Worm (Caenorhabditis elegans) whole organism, midembryonic: ENCODE measurements around the gene C35B8.3.

ENCODE experiments used
- T22C8.4 ChIP-seq: fragments of 200-800 bp; sonication (Bioruptor generic); IDR thresholded peaks from 2 replicates; pipeline ENCODE4 v1.3.6; 2022; ENCODE audit warnings: missing genetic modification characterization, missing compliant biosample characterization
- cog-1 ChIP-seq: sonication (generic microtip); optimal IDR thresholded peaks from 2 replicates; lab custom pipeline; 2016; ENCODE audit warnings: missing genetic modification characterization, missing compliant biosample characterization
- flt-1 ChIP-seq: fragments of 200-800 bp; sonication (Bioruptor generic); IDR thresholded peaks from 2 replicates; pipeline ENCODE4 v1.3.6; 2022; ENCODE audit warnings: missing genetic modification characterization, missing compliant biosample characterization
- klf-2 ChIP-seq: fragments of 200-800 bp; sonication (Bioruptor generic); conservative IDR thresholded peaks from 2 replicates; pipeline ENCODE4 v1.3.6; 2022; ENCODE audit warnings: missing genetic modification reagents, missing genetic modification characterization, missing compliant biosample characterization
- med-1 ChIP-seq: sonication (generic microtip); optimal IDR thresholded peaks from 2 replicates; lab custom pipeline; 2017; ENCODE audit warnings: missing genetic modification characterization, mild to moderate bottlenecking, missing compliant biosample characterization, antibody characterized with exemption, missing genetic modification reagents; ENCODE audit not compliant: insufficient read depth
- ref-1 ChIP-seq: fragments of 200-800 bp; sonication (Bioruptor generic); conservative IDR thresholded peaks from 2 replicates; pipeline ENCODE4 v1.3.6; 2022; ENCODE audit warnings: missing genetic modification reagents, missing genetic modification characterization, missing compliant biosample characterization
- tab-1 ChIP-seq: fragments of 200-800 bp; sonication (Bioruptor generic); IDR thresholded peaks from 2 replicates; pipeline ENCODE4 v1.3.6; 2022; ENCODE audit warnings: missing genetic modification characterization, missing compliant biosample characterization
- ztf-23 ChIP-seq: fragments of 200-800 bp; sonication (Bioruptor generic); IDR thresholded peaks from 2 replicates; pipeline ENCODE4 v1.3.6; 2022; ENCODE audit warnings: missing genetic modification reagents, missing genetic modification characterization, missing compliant biosample characterization
- ztf-29 ChIP-seq: fragments of 200-800 bp; sonication (Bioruptor generic); IDR thresholded peaks from 2 replicates; pipeline ENCODE4 v1.3.6; 2022; ENCODE audit warnings: missing genetic modification reagents, missing genetic modification characterization, missing compliant biosample characterization

The C35B8.3 gene

DNA sequence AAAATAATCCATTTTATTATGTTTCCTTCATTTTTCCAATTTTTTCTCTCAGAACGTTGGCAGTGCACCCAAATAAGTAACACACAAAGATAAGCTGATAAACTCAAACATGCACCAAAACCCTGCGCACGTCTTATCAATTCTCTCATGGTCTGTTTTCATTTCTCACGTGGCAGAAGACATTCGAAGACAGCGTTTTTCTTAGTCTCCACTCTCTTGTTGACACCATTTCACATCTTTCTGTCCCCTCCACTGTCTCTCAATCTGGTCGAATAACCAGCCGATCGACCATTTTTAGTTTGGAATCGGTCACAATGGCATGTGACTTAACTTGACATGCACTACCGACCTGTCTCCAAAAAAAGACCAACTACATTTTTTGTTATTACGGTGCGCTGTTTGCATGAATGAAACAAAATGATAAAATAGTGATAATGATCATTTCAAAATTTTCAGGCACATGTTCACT is at the start of gene C35B8.3:
TSS of gene C35B8.3 (plus strand) at position 51 of the 469 bp plus-strand sequence.
- TF ChIP-seq tab-1 (GFP tag; lab: Robert Waterston, UW) (no peak), ref-1 (no peak), klf-2 (GFP tag; lab: Robert Waterston, UW) (no peak), ztf-29 (no peak)

DNA sequence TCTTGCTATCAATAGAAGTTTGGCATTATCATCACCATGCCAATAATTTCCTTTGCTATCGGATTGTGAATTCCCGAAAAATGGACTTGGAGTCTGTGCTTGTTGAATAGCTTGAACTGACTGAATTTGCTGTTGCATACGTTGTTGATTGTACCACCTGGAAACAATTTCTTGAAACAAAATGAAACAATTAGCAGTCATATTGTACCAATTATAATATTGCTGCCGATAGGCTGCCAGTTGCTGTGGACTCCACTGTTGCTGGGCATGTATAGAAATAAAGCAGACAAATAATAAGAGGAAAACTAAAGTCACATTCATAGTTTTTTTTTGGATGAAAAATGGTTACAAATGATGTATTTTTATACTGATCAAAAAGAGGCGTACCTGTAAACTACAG is 46.8 kb upstream of the C35B8.3 start, which contains the start of gene B0563.10:
TSS of gene B0563.10 (minus strand) at position 325 of the 400 bp plus-strand sequence.
- TF ChIP-seq cog-1 (no peak), T22C8.4 (no peak), ztf-29 (no peak), ref-1 (no peak), ztf-23 (GFP tag; lab: Robert Waterston, UW) (no peak), med-1 (no peak), tab-1 (GFP tag; lab: Robert Waterston, UW) (no peak), klf-2 (GFP tag; lab: Robert Waterston, UW) (no peak), flt-1 (GFP tag; lab: Robert Waterston, UW) (no peak)

DNA sequence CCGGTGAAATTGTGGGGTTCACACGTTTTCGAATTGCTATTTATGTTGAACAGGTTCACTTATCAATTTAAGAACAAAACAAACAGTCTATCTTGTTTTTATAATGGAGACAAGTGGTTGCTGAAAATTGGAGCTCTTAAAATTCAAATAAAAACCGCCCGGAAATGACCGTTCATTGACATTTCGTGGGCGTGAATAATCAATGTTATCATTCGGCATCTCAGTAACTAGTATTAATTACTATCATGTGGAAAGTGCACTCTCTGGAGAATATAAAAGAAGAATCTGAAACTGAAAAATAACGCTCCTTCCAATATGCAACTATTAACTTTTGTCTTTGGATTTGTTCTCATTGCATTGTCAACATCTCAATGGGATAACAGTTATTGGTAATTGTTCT is 45.5 kb upstream of the C35B8.3 start, which contains the start of gene B0563.9:
TSS of gene B0563.9 (plus strand) at position 301 of the 400 bp plus-strand sequence.
- TF ChIP-seq ref-1: no peak
- no peak for TF ChIP-seq flt-1 (GFP tag; lab: Robert Waterston, UW)
- no peak for TF ChIP-seq T22C8.4
- no peak for TF ChIP-seq ztf-23 (GFP tag; lab: Robert Waterston, UW)
- no peak for TF ChIP-seq cog-1
- TF ChIP-seq ztf-29: no peak
- TF ChIP-seq klf-2 (GFP tag; lab: Robert Waterston, UW): no peak
- no peak for TF ChIP-seq tab-1 (GFP tag; lab: Robert Waterston, UW)
- no peak for TF ChIP-seq med-1

DNA sequence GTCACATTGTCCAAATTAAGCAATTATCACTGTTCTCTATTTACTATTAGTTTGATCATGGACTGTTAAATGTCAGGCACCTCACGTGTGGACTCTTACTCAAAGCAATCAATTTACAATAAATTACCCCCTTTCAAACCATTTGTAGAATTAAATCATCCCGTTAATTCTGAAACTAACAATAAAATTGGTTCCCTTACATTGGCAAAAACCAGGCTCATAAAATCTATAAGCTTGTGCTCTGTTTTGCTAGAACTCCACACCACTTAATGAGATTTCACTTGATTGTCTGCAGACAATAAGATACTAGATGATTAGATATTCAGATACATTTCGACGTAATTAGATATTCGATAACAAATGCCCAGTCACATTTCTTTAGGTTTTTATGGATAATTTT is 43.7 kb upstream of the C35B8.3 start:
- no peak for TF ChIP-seq med-1
- no peak for TF ChIP-seq ztf-29
- TF ChIP-seq ztf-23 (GFP tag; lab: Robert Waterston, UW): no peak
- TF ChIP-seq cog-1: no peak
- TF ChIP-seq klf-2 (GFP tag; lab: Robert Waterston, UW): no peak
- TF ChIP-seq ref-1: no peak
- no peak for TF ChIP-seq T22C8.4
- TF ChIP-seq tab-1 (GFP tag; lab: Robert Waterston, UW): no peak
- TF ChIP-seq flt-1 (GFP tag; lab: Robert Waterston, UW): no peak

DNA sequence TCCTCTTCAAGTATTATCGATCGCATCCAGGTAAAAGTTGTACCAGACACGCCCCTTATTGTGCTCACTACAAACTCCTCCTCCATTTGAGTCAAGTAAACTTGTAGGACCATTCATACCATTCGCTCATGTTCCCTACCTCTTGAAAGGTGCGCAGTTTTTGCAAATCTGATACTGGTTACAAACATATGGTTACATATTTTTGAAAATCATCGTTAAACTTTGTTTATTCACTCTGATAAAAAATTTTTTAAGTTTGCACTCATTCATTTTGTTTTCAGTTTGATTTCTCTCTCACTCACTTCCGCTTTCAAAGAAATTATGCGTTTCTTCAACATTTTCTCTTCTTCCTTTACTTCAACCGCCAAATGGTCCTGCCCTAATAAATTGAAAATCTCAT is 42.5 kb upstream of the C35B8.3 start, which contains the start of gene B0563.1:
TSS of gene B0563.1 (plus strand) at position 301 of the 400 bp plus-strand sequence.
- TF ChIP-seq flt-1 (GFP tag; lab: Robert Waterston, UW) (no peak), cog-1 (no peak), ztf-29 (no peak), ztf-23 (GFP tag; lab: Robert Waterston, UW) (no peak), tab-1 (GFP tag; lab: Robert Waterston, UW) (no peak), med-1 (no peak), klf-2 (GFP tag; lab: Robert Waterston, UW) (no peak), T22C8.4 (no peak)

DNA sequence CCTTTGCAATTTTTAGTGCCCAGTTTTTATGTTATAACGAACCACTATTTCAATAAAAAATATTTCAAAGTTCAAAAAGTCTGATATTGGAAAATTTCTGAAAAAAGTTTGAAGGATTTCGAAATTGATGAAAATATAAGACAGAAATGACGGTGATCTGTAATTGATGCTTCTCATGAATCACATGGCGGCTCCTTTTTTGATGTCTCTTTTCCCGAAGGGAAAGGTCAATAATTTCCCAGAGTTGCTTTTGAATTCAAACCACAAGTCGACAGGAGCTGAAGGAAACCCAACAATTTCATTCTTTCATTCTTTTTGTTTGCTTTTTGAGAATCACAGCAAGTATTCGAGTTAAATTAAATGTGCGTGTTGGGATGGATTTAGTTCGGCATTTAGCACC is 41.4 kb upstream of the C35B8.3 start, which contains the start of gene B0563.18:
TSS of gene B0563.18 (plus strand) at position 301 of the 400 bp plus-strand sequence.
- TF ChIP-seq T22C8.4 (no peak), cog-1 (no peak), flt-1 (GFP tag; lab: Robert Waterston, UW) (no peak), klf-2 (GFP tag; lab: Robert Waterston, UW) (no peak), ztf-23 (GFP tag; lab: Robert Waterston, UW) (no peak), med-1 (no peak), ztf-29 (no peak), ref-1 (no peak), tab-1 (GFP tag; lab: Robert Waterston, UW) (no peak)

DNA sequence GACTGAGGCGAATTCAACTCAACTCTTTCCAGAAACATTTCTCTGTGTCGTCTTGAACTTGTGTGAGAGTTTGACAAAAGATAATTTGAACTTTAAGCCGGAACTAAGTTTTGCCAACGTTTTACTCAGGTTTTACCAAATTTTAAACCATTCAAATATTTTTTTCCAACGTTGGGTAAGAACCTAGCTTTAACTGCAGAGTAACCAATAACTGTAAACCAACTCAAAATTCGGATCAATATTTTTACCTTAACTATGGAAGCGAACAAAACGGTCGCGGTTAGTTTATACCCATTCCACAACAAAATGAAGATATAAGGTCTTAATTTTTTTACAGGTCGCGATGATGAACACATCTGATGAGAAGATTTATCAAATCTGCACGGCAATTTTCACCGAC is 41.0 kb upstream of the C35B8.3 start:
- TF ChIP-seq ztf-23 (GFP tag; lab: Robert Waterston, UW): no peak
- TF ChIP-seq ref-1: no peak
- no peak for TF ChIP-seq flt-1 (GFP tag; lab: Robert Waterston, UW)
- TF ChIP-seq ztf-29: no peak
- TF ChIP-seq cog-1: no peak
- TF ChIP-seq klf-2 (GFP tag; lab: Robert Waterston, UW): no peak
- TF ChIP-seq T22C8.4: no peak
- no peak for TF ChIP-seq med-1
- TF ChIP-seq tab-1 (GFP tag; lab: Robert Waterston, UW): no peak

DNA sequence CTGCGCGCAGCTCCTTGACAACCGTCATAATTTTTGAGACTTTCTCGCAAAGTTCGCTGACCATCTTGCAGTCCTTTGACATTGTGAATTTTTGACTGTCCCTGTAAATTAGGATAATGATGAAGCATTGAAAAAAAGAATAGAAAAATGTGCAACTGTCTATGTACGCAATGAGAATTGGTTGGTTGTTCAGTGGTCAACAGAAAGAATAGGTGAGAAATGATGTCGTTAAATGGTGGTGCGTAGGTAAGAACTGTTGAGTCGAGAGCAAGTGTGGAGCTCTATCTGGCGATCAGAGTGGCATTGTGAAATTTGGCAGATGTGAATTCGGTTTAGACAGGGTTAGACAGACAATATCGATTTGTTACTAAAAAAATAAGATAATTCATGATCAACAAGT is 39.3 kb upstream of the C35B8.3 start, which contains the start of gene B0563.8:
TSS of gene B0563.8 (minus strand) at position 101 of the 400 bp plus-strand sequence.
- TF ChIP-seq T22C8.4 (no peak), flt-1 (GFP tag; lab: Robert Waterston, UW) (no peak), med-1 (no peak), ztf-29 (no peak), ztf-23 (GFP tag; lab: Robert Waterston, UW) (no peak), ref-1 (no peak), klf-2 (GFP tag; lab: Robert Waterston, UW) (no peak), cog-1 (no peak), tab-1 (GFP tag; lab: Robert Waterston, UW) (no peak)

DNA sequence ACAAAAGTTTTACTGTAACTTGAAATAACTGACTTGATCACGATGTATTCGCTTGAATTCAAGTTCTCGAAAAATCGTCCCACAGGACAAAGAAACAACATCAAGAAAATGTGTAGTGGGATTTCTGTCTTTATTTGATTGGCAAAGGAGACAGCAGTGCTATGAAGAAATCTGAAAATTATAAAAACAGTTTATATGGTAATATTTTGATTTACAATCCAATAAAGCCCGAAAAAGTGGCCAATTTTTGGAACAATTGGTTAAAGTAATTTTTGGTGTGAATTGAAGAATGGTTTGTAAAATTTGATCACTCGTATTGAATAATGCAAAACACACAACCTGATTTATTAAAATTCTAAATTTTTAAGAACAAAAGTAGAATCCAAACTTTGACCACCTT is 32.9 kb upstream of the C35B8.3 start, which contains the start of gene Y81B9A.4:
TSS of gene Y81B9A.4 (minus strand) at position 101 of the 400 bp plus-strand sequence.
- TF ChIP-seq ztf-29 (no peak), ref-1 (no peak), ztf-23 (GFP tag; lab: Robert Waterston, UW) (no peak), flt-1 (GFP tag; lab: Robert Waterston, UW) (no peak), T22C8.4 (no peak), tab-1 (GFP tag; lab: Robert Waterston, UW) (no peak), med-1 (no peak), klf-2 (GFP tag; lab: Robert Waterston, UW) (no peak), cog-1 (no peak)

DNA sequence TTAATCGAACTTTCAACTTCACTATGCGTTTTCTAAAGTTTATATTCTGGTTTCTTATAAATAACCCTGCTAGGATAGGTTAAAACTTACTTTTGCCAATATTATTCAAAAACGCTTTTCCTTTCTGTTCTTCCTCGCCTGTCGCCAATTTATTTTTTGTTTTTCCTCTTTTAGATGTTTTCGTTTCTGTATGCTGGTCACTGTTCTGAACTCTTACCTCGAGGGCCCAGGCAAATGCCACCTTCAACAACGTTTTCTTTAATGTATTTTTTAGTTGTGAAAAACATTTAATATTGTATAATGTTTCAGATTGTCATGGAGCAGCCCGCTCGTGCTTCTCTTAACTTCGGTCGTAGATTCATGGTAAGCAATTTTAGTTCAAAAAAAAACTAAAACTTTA is 31.6 kb upstream of the C35B8.3 start, which contains the start of gene Y81B9A.3:
TSS of gene Y81B9A.3 (plus strand) at position 301 of the 400 bp plus-strand sequence.
- TF ChIP-seq med-1 (no peak), ztf-29 (no peak), cog-1 (no peak), tab-1 (GFP tag; lab: Robert Waterston, UW) (no peak), flt-1 (GFP tag; lab: Robert Waterston, UW) (no peak), T22C8.4 (no peak), ztf-23 (GFP tag; lab: Robert Waterston, UW) (no peak), klf-2 (GFP tag; lab: Robert Waterston, UW) (no peak), ref-1 (no peak)
